Fruit fly (Drosophila melanogaster) whole organism, embryonic: Measurements from ENCODE around the gene CG45065.

ENCODE experiments used
- Abd-B ChIP-seq: fragments of 200-800 bp; sonication (Bioruptor generic); optimal IDR thresholded peaks from 2 replicates; lab custom pipeline; 2018; ENCODE audit warnings: missing biosample characterization, mild to moderate bottlenecking, missing genetic modification characterization, moderate library complexity
- Blimp-1 ChIP-seq: fragments of 200-800 bp; sonication (Bioruptor generic); optimal IDR thresholded peaks from 3 replicates; lab custom pipeline; 2018; ENCODE audit warnings: missing biosample characterization, missing genetic modification characterization, mild to moderate bottlenecking, moderate library complexity, missing genetic modification reagents
- CG10366 ChIP-seq: fragments of 200-800 bp; sonication (Bioruptor generic); IDR thresholded peaks from 2 replicates; pipeline ENCODE4 v1.3.6; 2022; ENCODE audit warnings: missing biosample characterization, missing genetic modification characterization
- CG10543 ChIP-seq: fragments of 200-800 bp; sonication (Bioruptor generic); optimal IDR thresholded peaks from 3 replicates; lab custom pipeline; 2017; ENCODE audit warnings: missing biosample characterization, mild to moderate bottlenecking, missing genetic modification characterization, moderate library complexity
- CG11696 ChIP-seq: fragments of 200-800 bp; sonication (Bioruptor generic); IDR thresholded peaks from 2 replicates; pipeline ENCODE4 v1.3.6; 2022; ENCODE audit warnings: missing biosample characterization, missing genetic modification characterization
- CG12219 ChIP-seq: fragments of 200-800 bp; sonication (Bioruptor generic); optimal IDR thresholded peaks from 3 replicates; lab custom pipeline; 2018; ENCODE audit warnings: missing biosample characterization, mild to moderate bottlenecking, missing genetic modification characterization
- CG13287 ChIP-seq: fragments of 200-800 bp; sonication (Bioruptor generic); IDR thresholded peaks from 2 replicates; pipeline ENCODE4 v1.3.6; 2022; ENCODE audit warnings: missing biosample characterization, missing genetic modification characterization; ENCODE audit not compliant: partially characterized antibody
- CG13296 ChIP-seq: fragments of 200-800 bp; sonication (Bioruptor generic); optimal IDR thresholded peaks from 3 replicates; lab custom pipeline; 2018; ENCODE audit warnings: missing biosample characterization, mild to moderate bottlenecking, missing genetic modification characterization
- CG14441 ChIP-seq: fragments of 200-800 bp; sonication (Bioruptor generic); IDR thresholded peaks from 2 replicates; pipeline ENCODE4 v1.3.6; 2022; ENCODE audit warnings: missing biosample characterization, missing genetic modification characterization
- CG15514 ChIP-seq: fragments of 200-800 bp; sonication (Bioruptor generic); optimal IDR thresholded peaks from 3 replicates; lab custom pipeline; 2017; ENCODE audit warnings: missing biosample characterization, missing genetic modification characterization, mild to moderate bottlenecking, moderate library complexity, missing genetic modification reagents
- CG1792 ChIP-seq: fragments of 200-800 bp; sonication (Bioruptor generic); optimal IDR thresholded peaks from 2 replicates; lab custom pipeline; 2016; ENCODE audit warnings: missing biosample characterization, missing genetic modification characterization
- CG1832 ChIP-seq: fragments of 200-800 bp; sonication (Bioruptor generic); optimal IDR thresholded peaks from 2 replicates; lab custom pipeline; 2017; ENCODE audit warnings: missing biosample characterization, mild to moderate bottlenecking, missing genetic modification characterization, inconsistent platforms
- CG34224 ChIP-seq: fragments of 200-800 bp; sonication (Bioruptor generic); IDR thresholded peaks from 3 replicates; pipeline ENCODE4 v1.3.6; 2022; ENCODE audit warnings: missing biosample characterization, missing genetic modification characterization; ENCODE audit not compliant: partially characterized antibody
- CG5245 ChIP-seq: fragments of 200-800 bp; sonication (Bioruptor generic); optimal IDR thresholded peaks from 3 replicates; lab custom pipeline; 2016; ENCODE audit warnings: missing biosample characterization, missing genetic modification characterization
- CG6654 ChIP-seq: fragments of 200-800 bp; sonication (Bioruptor generic); optimal IDR thresholded peaks from 2 replicates; lab custom pipeline; 2017; ENCODE audit warnings: missing biosample characterization, mild to moderate bottlenecking, missing genetic modification characterization
- CG8388 ChIP-seq: fragments of 200-800 bp; sonication (Bioruptor generic); optimal IDR thresholded peaks from 2 replicates; lab custom pipeline; 2019; ENCODE audit warnings: missing biosample characterization, mild to moderate bottlenecking, missing genetic modification characterization, moderate library complexity
- CG9817 ChIP-seq: fragments of 200-800 bp; sonication (Bioruptor generic); optimal IDR thresholded peaks from 2 replicates; lab custom pipeline; 2018; ENCODE audit warnings: missing biosample characterization, mild to moderate bottlenecking, missing genetic modification characterization, moderate library complexity
- D19B ChIP-seq: fragments of 200-800 bp; sonication (Bioruptor generic); optimal IDR thresholded peaks from 2 replicates; lab custom pipeline; 2017; ENCODE audit warnings: missing biosample characterization, mild to moderate bottlenecking, missing genetic modification characterization
- Dbx ChIP-seq: fragments of 200-800 bp; sonication (Bioruptor generic); IDR thresholded peaks from 3 replicates; pipeline ENCODE4 v1.3.6; 2022; ENCODE audit warnings: missing biosample characterization, missing genetic modification characterization
- Doc2 ChIP-seq: fragments of 200-800 bp; sonication (Bioruptor generic); IDR thresholded peaks from 2 replicates; pipeline ENCODE4 v1.3.6; 2022; ENCODE audit warnings: missing biosample characterization, missing genetic modification characterization
- E2f1 ChIP-seq: fragments of 200-800 bp; sonication (Bioruptor generic); IDR thresholded peaks from 2 replicates; pipeline ENCODE4 v1.3.6; 2022; ENCODE audit warnings: missing biosample characterization, missing genetic modification characterization
- Fer2 ChIP-seq: fragments of 200-800 bp; sonication (Bioruptor generic); optimal IDR thresholded peaks from 2 replicates; lab custom pipeline; 2018; ENCODE audit warnings: missing biosample characterization, mild to moderate bottlenecking, missing genetic modification characterization, moderate library complexity
- Hand ChIP-seq: fragments of 200-800 bp; sonication (Bioruptor generic); optimal IDR thresholded peaks from 2 replicates; lab custom pipeline; 2017; ENCODE audit warnings: mild to moderate bottlenecking, missing biosample characterization, missing genetic modification reagents, missing genetic modification characterization
- Hr78 ChIP-seq, 2 experiments: fragments of 200-800 bp in 1 of 2; fragments of >200 bp in 1 of 2; sonication (Bioruptor generic) in 1 of 2; optimal IDR thresholded peaks; 2 replicates each; lab custom pipeline; 2017 to 2019; ENCODE audit warnings: missing biosample characterization in 2 of 2, missing genetic modification characterization in 2 of 2, mild to moderate bottlenecking in 1 of 2, moderate library complexity in 1 of 2
- MESR4 ChIP-seq: fragments of 200-800 bp; sonication (Bioruptor generic); optimal IDR thresholded peaks from 2 replicates; lab custom pipeline; 2018; ENCODE audit warnings: missing biosample characterization, mild to moderate bottlenecking, missing genetic modification characterization, moderate library complexity
- MTF-1 ChIP-seq: fragments of 200-800 bp; sonication (Bioruptor generic); optimal IDR thresholded peaks from 2 replicates; lab custom pipeline; 2018; ENCODE audit warnings: missing biosample characterization, mild to moderate bottlenecking, missing genetic modification characterization, borderline replicate concordance
- Max ChIP-seq: fragments of 200-800 bp; sonication (Bioruptor generic); optimal IDR thresholded peaks from 2 replicates; lab custom pipeline; 2016; ENCODE audit warnings: missing biosample characterization, mild to moderate bottlenecking, missing genetic modification characterization
- Nf-YB ChIP-seq: fragments of 200-800 bp; sonication (Bioruptor generic); optimal IDR thresholded peaks from 3 replicates; lab custom pipeline; 2019; ENCODE audit warnings: missing biosample characterization, mild to moderate bottlenecking, missing genetic modification characterization, moderate library complexity
- Oaz ChIP-seq: fragments of 200-800 bp; sonication (Bioruptor generic); IDR thresholded peaks from 2 replicates; pipeline ENCODE4 v1.3.6; 2022; ENCODE audit warnings: missing biosample characterization, missing genetic modification characterization
- Poxn ChIP-seq: fragments of 200-800 bp; sonication (Bioruptor generic); IDR thresholded peaks from 2 replicates; pipeline ENCODE4 v1.3.6; 2022; ENCODE audit warnings: missing biosample characterization, missing genetic modification characterization
- Spps ChIP-seq: fragments of 200-800 bp; sonication (Bioruptor generic); optimal IDR thresholded peaks from 2 replicates; lab custom pipeline; 2018; ENCODE audit warnings: missing biosample characterization, mild to moderate bottlenecking, missing genetic modification characterization
- aop ChIP-seq: fragments of 200-800 bp; sonication (Bioruptor generic); IDR thresholded peaks from 2 replicates; pipeline ENCODE4 v1.3.6; 2022; ENCODE audit warnings: missing biosample characterization, missing genetic modification characterization
- ase ChIP-seq: fragments of 200-800 bp; sonication (Bioruptor generic); IDR thresholded peaks from 3 replicates; pipeline ENCODE4 v1.3.6; 2022; ENCODE audit warnings: missing biosample characterization, missing genetic modification characterization
- az2 ChIP-seq: fragments of 200-800 bp; sonication (Bioruptor generic); optimal IDR thresholded peaks from 3 replicates; lab custom pipeline; 2016; ENCODE audit warnings: missing biosample characterization, missing genetic modification characterization
- cad ChIP-seq: fragments of >200 bp; optimal IDR thresholded peaks from 2 replicates; lab custom pipeline; 2017; ENCODE audit warnings: missing biosample characterization, missing genetic modification characterization
- gcm2 ChIP-seq: fragments of 200-800 bp; sonication (Bioruptor generic); optimal IDR thresholded peaks from 2 replicates; lab custom pipeline; 2016; ENCODE audit warnings: missing biosample characterization, missing genetic modification characterization
- jumu ChIP-seq: fragments of 200-800 bp; sonication (Bioruptor generic); optimal IDR thresholded peaks from 3 replicates; lab custom pipeline; 2016; ENCODE audit warnings: missing biosample characterization, missing genetic modification characterization
- luna ChIP-seq: fragments of 200-800 bp; sonication (Bioruptor generic); optimal IDR thresholded peaks from 2 replicates; lab custom pipeline; 2016; ENCODE audit warnings: missing biosample characterization, missing genetic modification characterization
- maf-S ChIP-seq: fragments of 200-800 bp; sonication (Bioruptor generic); optimal IDR thresholded peaks from 2 replicates; lab custom pipeline; 2016; ENCODE audit warnings: missing biosample characterization, missing genetic modification characterization
- nau ChIP-seq: fragments of 200-800 bp; sonication (Bioruptor generic); optimal IDR thresholded peaks from 3 replicates; lab custom pipeline; 2017; ENCODE audit warnings: missing biosample characterization, mild to moderate bottlenecking, missing genetic modification characterization, missing genetic modification reagents
- onecut ChIP-seq: fragments of 200-800 bp; sonication (Bioruptor generic); IDR thresholded peaks from 2 replicates; pipeline ENCODE4 v1.3.6; 2022; ENCODE audit warnings: missing biosample characterization, missing genetic modification characterization
- sisA ChIP-seq: fragments of 200-800 bp; sonication (Bioruptor generic); IDR thresholded peaks from 2 replicates; pipeline ENCODE4 v1.3.6; 2022; ENCODE audit warnings: missing biosample characterization, missing genetic modification characterization
- slbo ChIP-seq: fragments of 200-800 bp; sonication (Bioruptor generic); IDR thresholded peaks from 2 replicates; pipeline ENCODE4 v1.3.6; 2022; ENCODE audit warnings: missing biosample characterization, missing genetic modification characterization
- slou ChIP-seq: fragments of 200-800 bp; sonication (Bioruptor generic); optimal IDR thresholded peaks from 3 replicates; lab custom pipeline; 2016; ENCODE audit warnings: missing biosample characterization, missing genetic modification characterization
- tin ChIP-seq: fragments of 200-800 bp; sonication (Bioruptor generic); optimal IDR thresholded peaks from 3 replicates; lab custom pipeline; 2016; ENCODE audit warnings: missing biosample characterization, missing genetic modification characterization
- twi ChIP-seq: fragments of 200-800 bp; optimal IDR thresholded peaks from 2 replicates; lab custom pipeline; 2019; ENCODE audit warnings: missing biosample characterization, mild to moderate bottlenecking, missing genetic modification characterization, moderate library complexity
- tx ChIP-seq: fragments of 200-800 bp; sonication (Bioruptor generic); optimal IDR thresholded peaks from 2 replicates; lab custom pipeline; 2016; ENCODE audit warnings: missing biosample characterization, missing genetic modification characterization
- wek ChIP-seq: fragments of 200-800 bp; sonication (Bioruptor generic); optimal IDR thresholded peaks from 3 replicates; lab custom pipeline; 2018; ENCODE audit warnings: missing biosample characterization, mild to moderate bottlenecking, missing genetic modification characterization, moderate library complexity
- zf30C ChIP-seq: fragments of 200-800 bp; sonication (Bioruptor generic); optimal IDR thresholded peaks from 3 replicates; lab custom pipeline; 2018; ENCODE audit warnings: missing biosample characterization, mild to moderate bottlenecking, missing genetic modification characterization

The CG45065 gene

dm6 chrX:14882536-14883118 lies at the start of gene CG45065, which contains the start of gene CG45064 (continued):
- peak; percentile 67 for TF ChIP-seq Nf-YB (GFP tag; lab: Kevin White, UChicago)
- TF ChIP-seq CG10543 (GFP tag; lab: Kevin White, UChicago), result peak; percentile 24
- peak; percentile 78 for TF ChIP-seq jumu (GFP tag; lab: Kevin White, UChicago)
- peak; percentile 31 for TF ChIP-seq Hand (GFP tag; lab: Kevin White, UChicago)
- TF ChIP-seq CG1792, result peak; percentile 77
- TF ChIP-seq twi (tag; lab: Kevin White, UChicago), result peak; percentile 61
- peak; percentile 70 for TF ChIP-seq CG6654
- peak; percentile 52 for TF ChIP-seq Max (GFP tag; lab: Kevin White, UChicago)
- peak; percentile 41; the same call in 1 of the 2 replicates for TF ChIP-seq aop (GFP tag; lab: Robert Waterston, UW)
- TF ChIP-seq cad (GFP tag; lab: Kevin White, UChicago), result no peak
- TF ChIP-seq onecut (GFP tag; lab: Robert Waterston, UW), result peak; percentile 74
- TF ChIP-seq Poxn (GFP tag; lab: Robert Waterston, UW), result no peak
- peak; percentile 89 for TF ChIP-seq CG8388 (GFP tag; lab: Kevin White, UChicago)
- no peak for TF ChIP-seq CG34224 (GFP tag; lab: Robert Waterston, UW)
- peak; percentile 83 for TF ChIP-seq CG10366 (GFP tag; lab: Robert Waterston, UW)
- TF ChIP-seq Blimp-1, result peak; percentile 100
- TF ChIP-seq tin (GFP tag; lab: Kevin White, UChicago), result peak; percentile 75
- TF ChIP-seq wek, result peak; percentile 64
- TF ChIP-seq slbo (GFP tag; lab: Robert Waterston, UW), result peak; percentile 77
- peak; percentile 75 for TF ChIP-seq nau (GFP tag; lab: Kevin White, UChicago)
- peak; percentile 81 for TF ChIP-seq CG5245 (GFP tag; lab: Kevin White, UChicago)
- peak; percentile 68 for TF ChIP-seq maf-S (GFP tag; lab: Kevin White, UChicago)
- peak; percentile 76 for TF ChIP-seq ase
- TF ChIP-seq MTF-1 (GFP tag; lab: Kevin White, UChicago), result peak; percentile 62
- no peak for TF ChIP-seq luna (GFP tag; lab: Kevin White, UChicago)
- peak; percentile 83 for TF ChIP-seq CG12219
- peak; percentile 67 for TF ChIP-seq CG9817 (tag; lab: Kevin White, UChicago)
- peak; percentile 56; the same call in 2 of the 3 replicates for TF ChIP-seq Dbx (GFP tag; lab: Robert Waterston, UW)
- peak; percentile 56 for TF ChIP-seq gcm2 (GFP tag; lab: Kevin White, UChicago)
- peak; percentile 72 for TF ChIP-seq CG14441 (GFP tag; lab: Robert Waterston, UW)
- TF ChIP-seq D19B (GFP tag; lab: Kevin White, UChicago), result peak; percentile 11
- TF ChIP-seq CG11696 (GFP tag; lab: Robert Waterston, UW), result peak; percentile 61; the same call in 1 of the 2 replicates
- TF ChIP-seq CG15514 (GFP tag; lab: Kevin White, UChicago), result peak; percentile 35
- TF ChIP-seq Oaz (GFP tag; lab: Robert Waterston, UW), result no peak; the same call in 1 of the 2 replicates
- no peak for TF ChIP-seq MESR4 (GFP tag; lab: Kevin White, UChicago)
- TF ChIP-seq sisA (GFP tag; lab: Robert Waterston, UW), result peak; percentile 91
- peak; percentile 49 for TF ChIP-seq CG13296
- no peak for TF ChIP-seq CG1832 (GFP tag; lab: Kevin White, UChicago)
- peak; percentile 3 for TF ChIP-seq Fer2 (tag; lab: Kevin White, UChicago)
- peak; percentile 51 for TF ChIP-seq zf30C (GFP tag; lab: Kevin White, UChicago)
- TF ChIP-seq Abd-B (GFP tag; lab: Kevin White, UChicago), result peak; percentile 57
- TF ChIP-seq Spps, result peak; percentile 62
- peak; percentile 77 for TF ChIP-seq E2f1 (GFP tag; lab: Robert Waterston, UW)
- peak; percentile 77 for TF ChIP-seq tx
- TF ChIP-seq slou (GFP tag; lab: Kevin White, UChicago), result peak; percentile 11
- peak; percentile 81 for TF ChIP-seq az2 (GFP tag; lab: Kevin White, UChicago)
- TF ChIP-seq Hr78 (GFP tag; optimal IDR thresholded peaks at IDR 0.05; lab: Kevin White, UChicago), result peak in 1 of 2 experiments; percentile 77
- TF ChIP-seq Doc2 (GFP tag; lab: Robert Waterston, UW), result no peak
- TF ChIP-seq CG13287 (GFP tag; lab: Robert Waterston, UW), result no peak
